Fruit fly (Drosophila melanogaster): ENCODE measurements around the gene Polr3D.

Polr3D gene

dm6 chr3L:18109459-18109863, at the start of gene Polr3D, which contains the start of gene mus304 (continued):
- TF ChIP-seq Doc3 (GFP tag; IDR thresholded peaks at IDR 0.05; ENCODE audit: partially characterized antibody) (peak; percentile 57; the same call in 2 of the 3 replicates), hbn (GFP tag; IDR thresholded peaks at IDR 0.05; ENCODE audit: partially characterized antibody) (peak; percentile 36; the same call in 1 of the 2 replicates), gem (tag; optimal IDR thresholded peaks at IDR 0.05) (peak; percentile 40), B-H2 (GFP tag; optimal IDR thresholded peaks at IDR 0.05) (peak; percentile 17), hb (GFP tag; IDR thresholded peaks at IDR 0.05; ENCODE audit: partially characterized antibody) (peak; percentile 77), Dek (tag; optimal IDR thresholded peaks at IDR 0.05) (no peak), MBD-R2 (GFP tag; IDR thresholded peaks at IDR 0.05) (peak; percentile 58), CG3847 (GFP tag; IDR thresholded peaks at IDR 0.05) (peak; percentile 55; the same call in 1 of the 2 replicates), CG12659 (GFP tag; optimal IDR thresholded peaks at IDR 0.05) (peak; percentile 31), CG15514 (GFP tag; optimal IDR thresholded peaks at IDR 0.05) (peak; percentile 92), hkb (optimal IDR thresholded peaks at IDR 0.05) (no peak), hkb (GFP tag; IDR thresholded peaks at IDR 0.05) (no peak), CG10543 (GFP tag; optimal IDR thresholded peaks at IDR 0.05) (no peak), CG11504 (tag; optimal IDR thresholded peaks at IDR 0.05) (peak; percentile 33), unc-4 (GFP tag; IDR thresholded peaks at IDR 0.05; ENCODE audit: partially characterized antibody) (peak; percentile 59; the same call in 1 of the 2 replicates), crp (GFP tag; optimal IDR thresholded peaks at IDR 0.05) (peak in 1 of 2 experiments; percentile 43), bigmax (GFP tag; optimal IDR thresholded peaks at IDR 0.05) (peak; percentile 93), CG13424 (tag; optimal IDR thresholded peaks at IDR 0.05) (peak; percentile 36), stwl (tag; optimal IDR thresholded peaks at IDR 0.05) (peak; percentile 74), Dp (GFP tag; optimal IDR thresholded peaks at IDR 0.05) (peak; percentile 85), nerfin-2 (GFP tag; IDR thresholded peaks at IDR 0.05; ENCODE audit: partially characterized antibody) (peak; percentile 66), knrl (GFP tag; IDR thresholded peaks at IDR 0.05; ENCODE audit: partially characterized antibody) (peak; percentile 55; the same call in 1 of the 3 replicates), CG7556 (GFP tag; optimal IDR thresholded peaks at IDR 0.05) (peak; percentile 5), Chrac-16 (GFP tag; optimal IDR thresholded peaks at IDR 0.05) (no peak), CG14710 (tag; optimal IDR thresholded peaks at IDR 0.05) (peak; percentile 59), CG10267 (tag; optimal IDR thresholded peaks at IDR 0.05) (peak; percentile 27), CG6791 (GFP tag; IDR thresholded peaks at IDR 0.05; ENCODE audit: partially characterized antibody) (peak; percentile 61; the same call in 2 of the 3 replicates), fu2 (GFP tag; optimal IDR thresholded peaks at IDR 0.05) (no peak), CG17568 (GFP tag; optimal IDR thresholded peaks at IDR 0.05) (no peak), kni (GFP tag; optimal IDR thresholded peaks at IDR 0.05) (peak; percentile 29), BEAF-32 (GFP tag; optimal IDR thresholded peaks at IDR 0.05) (peak; percentile 63), pita (GFP tag; optimal IDR thresholded peaks at IDR 0.05) (no peak), Doc2 (GFP tag; IDR thresholded peaks at IDR 0.05) (no peak), CG34224 (GFP tag; IDR thresholded peaks at IDR 0.05; ENCODE audit: partially characterized antibody) (peak; percentile 53; the same call in 1 of the 3 replicates), ATbp (GFP tag; optimal IDR thresholded peaks at IDR 0.05) (no peak), sna (GFP tag; IDR thresholded peaks at IDR 0.05; ENCODE audit: partially characterized antibody) (0 out of 2 replicates have a peak, but pooled peaks have one; percentile 28), CG9215 (GFP tag; IDR thresholded peaks at IDR 0.05) (0 out of 2 replicates have a peak, but pooled peaks have one; percentile 5), HmgZ (tag; optimal IDR thresholded peaks at IDR 0.05) (peak; percentile 44), Taf1 (GFP tag; IDR thresholded peaks at IDR 0.05) (no peak), CG3838 (GFP tag; optimal IDR thresholded peaks at IDR 0.05) (no peak), CG9817 (tag; optimal IDR thresholded peaks at IDR 0.05) (peak; percentile 50), Aef1 (GFP tag; IDR thresholded peaks at IDR 0.05) (no peak), sisA (GFP tag; IDR thresholded peaks at IDR 0.05) (no peak), HLH4C (GFP tag; IDR thresholded peaks at IDR 0.05; ENCODE audit: partially characterized antibody) (peak; percentile 74), Fer1 (GFP tag; optimal IDR thresholded peaks at IDR 0.05) (peak; percentile 40), CG3065 (GFP tag; optimal IDR thresholded peaks at IDR 0.05) (no peak), unpg (GFP tag; optimal IDR thresholded peaks at IDR 0.05) (peak; percentile 14), CG30020 (tag; optimal IDR thresholded peaks at IDR 0.05) (peak; percentile 19)
